Fruit fly (Drosophila melanogaster) whole organism, embryonic: ENCODE results near the gene Nasp.
A peak's percentile ranks its signal among the peaks of the same experiment; 100 is the strongest.

ENCODE experiments used
- Blimp-1 ChIP-seq: fragments of 200-800 bp; sonication (Bioruptor generic); optimal IDR thresholded peaks from 3 replicates; lab custom pipeline; 2018; ENCODE audit warnings: missing biosample characterization, missing genetic modification characterization, mild to moderate bottlenecking, moderate library complexity, missing genetic modification reagents
- CG10321 ChIP-seq: fragments of 200-800 bp; sonication (Bioruptor generic); IDR thresholded peaks from 2 replicates; pipeline ENCODE4 v1.3.6; 2022; ENCODE audit warnings: missing biosample characterization, missing genetic modification characterization
- CG10431 ChIP-seq: fragments of 200-800 bp; sonication (Bioruptor generic); optimal IDR thresholded peaks from 3 replicates; lab custom pipeline; 2018; ENCODE audit warnings: missing biosample characterization, mild to moderate bottlenecking, missing genetic modification characterization
- CG10959 ChIP-seq: fragments of 200-800 bp; sonication (Bioruptor generic); IDR thresholded peaks from 2 replicates; pipeline ENCODE4 v1.3.6; 2022; ENCODE audit warnings: missing biosample characterization, missing genetic modification characterization
- CG10979 ChIP-seq: fragments of 200-800 bp; sonication (Bioruptor generic); optimal IDR thresholded peaks from 2 replicates; lab custom pipeline; 2018; ENCODE audit warnings: missing biosample characterization, mild to moderate bottlenecking, missing genetic modification characterization, moderate library complexity
- CG11504 ChIP-seq: fragments of 200-800 bp; sonication (Bioruptor generic); optimal IDR thresholded peaks from 3 replicates; lab custom pipeline; 2019; ENCODE audit warnings: missing biosample characterization, mild to moderate bottlenecking, missing genetic modification characterization, moderate library complexity
- CG12391 ChIP-seq: fragments of 200-800 bp; sonication (Bioruptor generic); optimal IDR thresholded peaks from 3 replicates; lab custom pipeline; 2018; ENCODE audit warnings: missing biosample characterization, mild to moderate bottlenecking, missing genetic modification characterization, moderate library complexity
- CG14014 ChIP-seq: fragments of 200-800 bp; sonication (Bioruptor generic); IDR thresholded peaks from 2 replicates; pipeline ENCODE4 v1.3.6; 2022; ENCODE audit warnings: missing biosample characterization, missing genetic modification characterization
- CG15269 ChIP-seq: fragments of 200-800 bp; sonication (Bioruptor generic); optimal IDR thresholded peaks from 2 replicates; lab custom pipeline; 2018; ENCODE audit warnings: missing biosample characterization, mild to moderate bottlenecking, missing genetic modification characterization, moderate library complexity
- CG15601 ChIP-seq: fragments of 200-800 bp; sonication (Bioruptor generic); optimal IDR thresholded peaks from 3 replicates; lab custom pipeline; 2019; ENCODE audit warnings: missing biosample characterization, mild to moderate bottlenecking, missing genetic modification characterization, moderate library complexity
- CG17359 ChIP-seq: fragments of 200-800 bp; sonication (Bioruptor generic); optimal IDR thresholded peaks from 3 replicates; lab custom pipeline; 2018; ENCODE audit warnings: missing biosample characterization, mild to moderate bottlenecking, missing genetic modification characterization, moderate library complexity
- CG2678 ChIP-seq: fragments of 200-800 bp; sonication (Bioruptor generic); optimal IDR thresholded peaks from 3 replicates; lab custom pipeline; 2019; ENCODE audit warnings: missing biosample characterization, mild to moderate bottlenecking, missing genetic modification characterization, moderate library complexity
- CG2712 ChIP-seq: fragments of 200-800 bp; optimal IDR thresholded peaks from 3 replicates; lab custom pipeline; 2019; ENCODE audit warnings: missing biosample characterization, mild to moderate bottlenecking, missing genetic modification characterization, moderate library complexity
- CG3838 ChIP-seq: fragments of 200-800 bp; sonication (Bioruptor generic); optimal IDR thresholded peaks from 3 replicates; lab custom pipeline; 2016; ENCODE audit warnings: missing biosample characterization, missing genetic modification characterization
- CG4707 ChIP-seq: fragments of 200-800 bp; sonication (Bioruptor generic); optimal IDR thresholded peaks from 2 replicates; lab custom pipeline; 2018; ENCODE audit warnings: missing biosample characterization, mild to moderate bottlenecking, missing genetic modification characterization, moderate library complexity
- CG6854 ChIP-seq: fragments of 200-800 bp; sonication (Bioruptor generic); optimal IDR thresholded peaks from 3 replicates; lab custom pipeline; 2017; ENCODE audit warnings: missing biosample characterization, mild to moderate bottlenecking, missing genetic modification characterization
- CG7839 ChIP-seq: fragments of 200-800 bp; sonication (Bioruptor generic); optimal IDR thresholded peaks from 3 replicates; lab custom pipeline; 2018; ENCODE audit warnings: missing biosample characterization, mild to moderate bottlenecking, missing genetic modification characterization, moderate library complexity
- CG7987 ChIP-seq: fragments of 200-800 bp; sonication (Bioruptor generic); optimal IDR thresholded peaks from 2 replicates; lab custom pipeline; 2018; ENCODE audit warnings: missing biosample characterization, mild to moderate bottlenecking, missing genetic modification characterization, moderate library complexity
- Deaf1 ChIP-seq: fragments of 200-800 bp; optimal IDR thresholded peaks from 3 replicates; lab custom pipeline; 2019; ENCODE audit warnings: missing biosample characterization, mild to moderate bottlenecking, missing genetic modification characterization, moderate library complexity
- Dip3 ChIP-seq: fragments of 200-800 bp; sonication (Bioruptor generic); optimal IDR thresholded peaks from 3 replicates; lab custom pipeline; 2016; ENCODE audit warnings: missing biosample characterization, missing genetic modification characterization
- Drgx ChIP-seq: fragments of 200-800 bp; sonication (Bioruptor generic); IDR thresholded peaks from 2 replicates; pipeline ENCODE4 v1.3.6; 2022; ENCODE audit warnings: missing biosample characterization, missing genetic modification characterization
- Hr3 ChIP-seq: fragments of 200-800 bp; sonication (Bioruptor generic); optimal IDR thresholded peaks from 3 replicates; lab custom pipeline; 2016; ENCODE audit warnings: missing biosample characterization, missing genetic modification characterization
- Hr51 ChIP-seq, 2 experiments: fragments of 200-800 bp; sonication (Bioruptor generic); optimal IDR thresholded peaks; 2 replicates in 1 of 2; 3 replicates in 1 of 2; lab custom pipeline; 2016 to 2018; ENCODE audit warnings: missing biosample characterization in 2 of 2, missing genetic modification characterization in 2 of 2, mild to moderate bottlenecking in 1 of 2, moderate library complexity in 1 of 2
- Meics ChIP-seq: fragments of 200-800 bp; sonication (Bioruptor generic); optimal IDR thresholded peaks from 2 replicates; lab custom pipeline; 2017; ENCODE audit warnings: missing biosample characterization, mild to moderate bottlenecking, missing genetic modification characterization
- Mrtf ChIP-seq: fragments of 200-800 bp; sonication (Bioruptor generic); IDR thresholded peaks from 3 replicates; pipeline ENCODE4 v1.3.6; 2022; ENCODE audit warnings: missing biosample characterization, missing genetic modification characterization
- Oli ChIP-seq: fragments of 200-800 bp; sonication (Bioruptor generic); optimal IDR thresholded peaks from 2 replicates; lab custom pipeline; 2018; ENCODE audit warnings: missing biosample characterization, mild to moderate bottlenecking, missing genetic modification characterization, moderate library complexity
- Optix ChIP-seq: fragments of 200-800 bp; sonication (Bioruptor generic); IDR thresholded peaks from 3 replicates; pipeline ENCODE4 v1.3.6; 2022; ENCODE audit warnings: missing biosample characterization, missing genetic modification characterization
- Ptx1 ChIP-seq: fragments of 200-800 bp; sonication (Bioruptor generic); IDR thresholded peaks from 2 replicates; pipeline ENCODE4 v1.3.6; 2022; ENCODE audit warnings: missing biosample characterization, missing genetic modification characterization
- Sox100B ChIP-seq: fragments of 200-800 bp; sonication (Bioruptor generic); optimal IDR thresholded peaks from 3 replicates; lab custom pipeline; 2018; ENCODE audit warnings: missing biosample characterization, mild to moderate bottlenecking, missing genetic modification characterization
- Vsx1 ChIP-seq: fragments of 200-800 bp; sonication (Bioruptor generic); optimal IDR thresholded peaks from 2 replicates; lab custom pipeline; 2017; ENCODE audit warnings: missing biosample characterization, mild to moderate bottlenecking, missing genetic modification characterization, missing genetic modification reagents
- ab ChIP-seq: fragments of 200-800 bp; sonication (Bioruptor generic); optimal IDR thresholded peaks from 2 replicates; lab custom pipeline; 2016; ENCODE audit warnings: missing biosample characterization, missing genetic modification characterization
- ac ChIP-seq: fragments of 200-800 bp; sonication (Bioruptor generic); optimal IDR thresholded peaks from 3 replicates; lab custom pipeline; 2017; ENCODE audit warnings: missing biosample characterization, mild to moderate bottlenecking, missing genetic modification characterization
- al ChIP-seq: fragments of 200-800 bp; sonication (Bioruptor generic); IDR thresholded peaks from 2 replicates; pipeline ENCODE4 v1.3.6; 2022; ENCODE audit warnings: missing biosample characterization, missing genetic modification characterization
- aop ChIP-seq: fragments of 200-800 bp; sonication (Bioruptor generic); IDR thresholded peaks from 2 replicates; pipeline ENCODE4 v1.3.6; 2022; ENCODE audit warnings: missing biosample characterization, missing genetic modification characterization
- bbx ChIP-seq: fragments of 200-800 bp; sonication (Bioruptor generic); IDR thresholded peaks from 2 replicates; pipeline ENCODE4 v1.3.6; 2022; ENCODE audit warnings: missing biosample characterization, missing genetic modification characterization; ENCODE audit not compliant: partially characterized antibody
- br ChIP-seq: fragments of >200 bp; optimal IDR thresholded peaks from 2 replicates; lab custom pipeline; 2017
- bsh ChIP-seq, 2 experiments: fragments of 200-800 bp; sonication (Bioruptor generic); optimal IDR thresholded peaks; 2 replicates each; lab custom pipeline; 2017 to 2018; ENCODE audit warnings: mild to moderate bottlenecking in 2 of 2, missing biosample characterization in 2 of 2, missing genetic modification characterization in 2 of 2, moderate library complexity in 1 of 2
- chinmo ChIP-seq: fragments of 200-800 bp; sonication (Bioruptor generic); IDR thresholded peaks from 4 replicates; pipeline ENCODE4 v1.3.6; 2022; ENCODE audit warnings: missing biosample characterization, missing genetic modification characterization; ENCODE audit not compliant: partially characterized antibody
- ci ChIP-seq: fragments of 200-800 bp; sonication (Bioruptor generic); IDR thresholded peaks from 3 replicates; pipeline ENCODE4 v1.3.6; 2022; ENCODE audit warnings: missing biosample characterization, missing genetic modification characterization
- dmrt99B ChIP-seq: fragments of 200-800 bp; sonication (Bioruptor generic); optimal IDR thresholded peaks from 2 replicates; lab custom pipeline; 2018; ENCODE audit warnings: missing biosample characterization, mild to moderate bottlenecking, missing genetic modification characterization, moderate library complexity
- dpn ChIP-seq, 2 experiments: fragments of 200-800 bp; sonication (Bioruptor generic); optimal IDR thresholded peaks; 3 replicates each; lab custom pipeline; 2016; ENCODE audit warnings: missing biosample characterization in 2 of 2, missing genetic modification characterization in 2 of 2
- gem ChIP-seq: fragments of 200-800 bp; sonication (Bioruptor generic); optimal IDR thresholded peaks from 2 replicates; lab custom pipeline; 2019; ENCODE audit warnings: missing biosample characterization, mild to moderate bottlenecking, missing genetic modification characterization, moderate library complexity
- jumu ChIP-seq: fragments of 200-800 bp; sonication (Bioruptor generic); optimal IDR thresholded peaks from 3 replicates; lab custom pipeline; 2016; ENCODE audit warnings: missing biosample characterization, missing genetic modification characterization
- kah ChIP-seq: fragments of 200-800 bp; sonication (Bioruptor generic); optimal IDR thresholded peaks from 2 replicates; lab custom pipeline; 2018; ENCODE audit warnings: missing biosample characterization, mild to moderate bottlenecking, missing genetic modification characterization
- mirr ChIP-seq: fragments of 200-800 bp; sonication (Bioruptor generic); optimal IDR thresholded peaks from 3 replicates; lab custom pipeline; 2018; ENCODE audit warnings: missing biosample characterization, mild to moderate bottlenecking, missing genetic modification characterization
- phol ChIP-seq: fragments of 200-800 bp; sonication (Bioruptor generic); optimal IDR thresholded peaks from 3 replicates; lab custom pipeline; 2018; ENCODE audit warnings: missing biosample characterization, mild to moderate bottlenecking, missing genetic modification characterization, moderate library complexity
- row ChIP-seq: fragments of 200-800 bp; sonication (Bioruptor generic); IDR thresholded peaks from 3 replicates; pipeline ENCODE4 v1.3.6; 2022; ENCODE audit warnings: missing biosample characterization, missing genetic modification characterization
- so ChIP-seq: fragments of 200-800 bp; sonication (Bioruptor generic); IDR thresholded peaks from 3 replicates; pipeline ENCODE4 v1.3.6; 2022; ENCODE audit warnings: missing biosample characterization, missing genetic modification characterization
- ttk ChIP-seq: fragments of 200-800 bp; sonication (Bioruptor generic); IDR thresholded peaks from 2 replicates; pipeline ENCODE4 v2.1.2; 2022; ENCODE audit warnings: missing biosample characterization, missing genetic modification characterization

Nasp gene

DNA sequence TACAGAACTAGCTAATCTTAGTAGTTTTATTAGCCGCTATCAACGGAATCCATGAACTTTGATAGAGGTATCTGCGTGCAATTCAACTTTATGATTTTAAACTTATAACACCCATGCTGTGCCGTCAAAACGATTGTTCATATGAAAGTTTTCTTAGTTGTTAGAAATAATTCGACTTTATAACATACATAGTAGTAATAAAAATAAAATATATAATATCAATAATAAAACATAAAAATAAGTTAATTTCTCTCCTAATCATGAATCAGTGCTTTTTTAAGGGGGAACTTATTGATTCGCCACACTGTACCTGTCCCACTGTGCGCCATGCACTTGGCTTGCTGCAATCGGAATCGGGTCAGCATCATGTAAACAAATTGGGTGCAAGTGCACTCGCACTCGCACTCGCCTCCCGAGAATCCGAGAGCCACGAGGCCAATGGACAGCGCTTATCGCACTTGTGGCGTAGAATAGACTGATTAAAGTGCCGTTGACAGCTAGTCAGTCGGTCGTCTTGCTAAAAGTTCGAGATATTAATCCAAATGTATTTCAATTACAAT lies 35.6 kb upstream of the Nasp start (continued):
- TF ChIP-seq gem (tag; lab: Kevin White, UChicago) (peak; percentile 50), so (0 out of 3 replicates have a peak, but pooled peaks have one; percentile 45), Optix (GFP tag; lab: Robert Waterston, UW) (0 out of 3 replicates have a peak, but pooled peaks have one; percentile 26), Blimp-1 (GFP tag; lab: Kevin White, UChicago) (peak; percentile 20), Hr3 (no peak), CG2712 (peak; percentile 8), CG11504 (tag; lab: Kevin White, UChicago) (peak; percentile 49), ttk (GFP tag; lab: Robert Waterston, UW) (peak; percentile 42), dpn (GFP tag; optimal IDR thresholded peaks at IDR 0.05; lab: Kevin White, UChicago) (peak in 1 of 2 experiments; percentile 27), row (GFP tag; lab: Robert Waterston, UW) (peak; percentile 37; the same call in 1 of the 3 replicates), CG4707 (GFP tag; lab: Kevin White, UChicago) (peak; percentile 86), chinmo (0 out of 4 replicates have a peak, but pooled peaks have one; percentile 35), CG10979 (peak; percentile 18), CG12391 (tag; lab: Kevin White, UChicago) (peak; percentile 28), CG7839 (tag; lab: Kevin White, UChicago) (peak; percentile 24), ac (GFP tag; lab: Kevin White, UChicago) (no peak), CG15269 (tag; lab: Kevin White, UChicago) (peak; percentile 9), al (GFP tag; lab: Robert Waterston, UW) (no peak), Hr51 (GFP tag; optimal IDR thresholded peaks at IDR 0.05; lab: Kevin White, UChicago) (peak in 1 of 2 experiments; percentile 63), ab (GFP tag; lab: Kevin White, UChicago) (no peak), CG15601 (tag; lab: Kevin White, UChicago) (peak; percentile 4), Dip3 (GFP tag; lab: Kevin White, UChicago) (no peak), jumu (GFP tag; lab: Kevin White, UChicago) (no peak), CG10431 (GFP tag; lab: Kevin White, UChicago) (peak; percentile 21), CG7987 (GFP tag; lab: Kevin White, UChicago) (peak; percentile 18), Vsx1 (GFP tag; lab: Kevin White, UChicago) (peak; percentile 60), br (lab: Kevin White, UChicago) (no peak), Sox100B (GFP tag; lab: Kevin White, UChicago) (peak; percentile 17), CG14014 (GFP tag; lab: Robert Waterston, UW) (no peak), bsh (GFP tag; optimal IDR thresholded peaks at IDR 0.05; lab: Kevin White, UChicago) (peak in 1 of 2 experiments; percentile 50), CG17359 (tag; lab: Kevin White, UChicago) (peak; percentile 36), phol (tag; lab: Kevin White, UChicago) (peak; percentile 19), Meics (GFP tag; lab: Kevin White, UChicago) (no peak), Ptx1 (peak; percentile 32; the same call in 1 of the 2 replicates), dmrt99B (tag; lab: Kevin White, UChicago) (peak; percentile 41), ci (GFP tag; lab: Robert Waterston, UW) (peak; percentile 35; the same call in 2 of the 3 replicates), aop (GFP tag; lab: Robert Waterston, UW) (no peak), bbx (GFP tag; lab: Robert Waterston, UW) (0 out of 2 replicates have a peak, but pooled peaks have one; percentile 33), CG10321 (GFP tag; lab: Robert Waterston, UW) (no peak), kah (no peak), CG6854 (GFP tag; lab: Kevin White, UChicago) (no peak), Oli (tag; lab: Kevin White, UChicago) (peak; percentile 45), CG2678 (tag; lab: Kevin White, UChicago) (peak; percentile 37), Drgx (GFP tag; lab: Robert Waterston, UW) (peak; percentile 4; the same call in 1 of the 2 replicates), CG10959 (0 out of 2 replicates have a peak, but pooled peaks have one; percentile 28), mirr (GFP tag; lab: Kevin White, UChicago) (peak; percentile 48), Deaf1 (tag; lab: Kevin White, UChicago) (peak; percentile 69), CG3838 (GFP tag; lab: Kevin White, UChicago) (no peak), Mrtf (GFP tag; lab: Robert Waterston, UW) (no peak)
